Worm (Caenorhabditis elegans): ENCODE measurements around the gene Y116A8C.10.

DNA sequence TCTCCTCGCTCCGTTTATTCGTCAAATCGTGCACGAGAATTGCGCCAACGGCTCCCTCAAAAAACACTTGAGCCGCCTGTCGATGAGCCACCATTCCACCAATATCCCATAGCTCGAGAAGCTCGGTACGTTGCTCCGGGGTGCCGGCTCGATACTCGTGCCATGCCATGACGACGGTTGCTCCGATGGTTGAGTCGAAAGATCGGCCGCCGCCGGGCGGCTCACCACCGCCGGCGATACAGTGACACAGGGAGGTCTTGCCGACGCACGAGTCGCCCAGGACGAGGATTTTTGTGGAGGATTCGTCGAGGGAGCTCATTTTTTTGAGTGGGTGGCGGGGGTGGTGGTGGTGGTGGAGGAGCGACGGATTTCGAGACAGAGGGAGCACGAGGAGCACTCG lies 2.8 kb downstream of the Y116A8C.10 start:
- TF ChIP-seq tab-1 (GFP tag; IDR thresholded peaks at IDR 0.05) (no peak), ztf-23 (GFP tag; IDR thresholded peaks at IDR 0.05) (no peak), ref-1 (GFP tag; conservative IDR thresholded peaks at IDR 0.05) (no peak), ztf-29 (GFP tag; IDR thresholded peaks at IDR 0.05) (no peak), flt-1 (GFP tag; IDR thresholded peaks at IDR 0.05) (no peak), T22C8.4 (GFP tag; IDR thresholded peaks at IDR 0.05) (no peak), klf-2 (GFP tag; conservative IDR thresholded peaks at IDR 0.05) (no peak), cog-1 (tag; optimal IDR thresholded peaks at IDR 0.05) (no peak)

Measured in whole organism, midembryonic.